Fruit fly (Drosophila melanogaster): ENCODE results near the gene Fas2.
A peak's percentile ranks its signal among the peaks of the same experiment; 100 is the strongest.

Gene Fas2

dm6 chrX:4113698-4114216, 92.1 kb downstream of the Fas2 start, which contains the start of the genes dgt4 and Nsun2 (continued):
- TF ChIP-seq Blimp-1 (GFP tag; optimal IDR thresholded peaks at IDR 0.05) (no peak), CG3032 (tag; optimal IDR thresholded peaks at IDR 0.05) (no peak), Sox102F (GFP tag; optimal IDR thresholded peaks at IDR 0.05) (no peak), vri (GFP tag; optimal IDR thresholded peaks at IDR 0.05) (no peak), esn (GFP tag; optimal IDR thresholded peaks at IDR 0.05) (peak; percentile 45), Ets96B (tag; optimal IDR thresholded peaks at IDR 0.05) (no peak), CG11294 (GFP tag; IDR thresholded peaks at IDR 0.05) (no peak), CG1621 (tag; optimal IDR thresholded peaks at IDR 0.05) (no peak), Lpt (GFP tag; optimal IDR thresholded peaks at IDR 0.05) (no peak), CG6163 (GFP tag; IDR thresholded peaks at IDR 0.05) (no peak), CG6792 (GFP tag; optimal IDR thresholded peaks at IDR 0.05) (no peak), CG4318 (GFP tag; optimal IDR thresholded peaks at IDR 0.05) (no peak), Met (GFP tag; optimal IDR thresholded peaks at IDR 0.05) (peak; percentile 45), net (GFP tag; optimal IDR thresholded peaks at IDR 0.05) (no peak), acj6 (GFP tag; optimal IDR thresholded peaks at IDR 0.05) (peak; percentile 28), Hr39 (GFP tag; optimal IDR thresholded peaks at IDR 0.05) (peak; percentile 55), CG3919 (GFP tag; optimal IDR thresholded peaks at IDR 0.05) (peak; percentile 15), Eip75B (GFP tag; optimal IDR thresholded peaks at IDR 0.05) (peak; percentile 31), CG32006 (GFP tag; optimal IDR thresholded peaks at IDR 0.05) (peak; percentile 15), CG6276 (GFP tag; optimal IDR thresholded peaks at IDR 0.05) (no peak), eg (GFP tag; IDR thresholded peaks at IDR 0.05) (no peak), Eip78C (GFP tag) (peak; percentile 80), fkh (GFP tag; optimal IDR thresholded peaks at IDR 0.05) (peak; percentile 7), CG10631 (GFP tag; optimal IDR thresholded peaks at IDR 0.05) (peak; percentile 36), Gug (GFP tag; IDR thresholded peaks at IDR 0.05) (no peak), CG34406 (GFP tag; optimal IDR thresholded peaks at IDR 0.05) (no peak), pdm3 (GFP tag; optimal IDR thresholded peaks at IDR 0.05) (peak; percentile 40), CG8632 (GFP tag; optimal IDR thresholded peaks at IDR 0.05) (peak; percentile 12), Eip93F (GFP tag; optimal IDR thresholded peaks at IDR 0.05) (no peak), CG8119 (GFP tag; IDR thresholded peaks at IDR 0.05) (no peak), salr (GFP tag; optimal IDR thresholded peaks at IDR 0.05) (no peak), CG6854 (GFP tag; optimal IDR thresholded peaks at IDR 0.05) (no peak), ss (GFP tag; optimal IDR thresholded peaks at IDR 0.05) (no peak), topi (GFP tag; optimal IDR thresholded peaks at IDR 0.05) (peak; percentile 27), dac (GFP tag; optimal IDR thresholded peaks at IDR 0.05) (no peak), spab (GFP tag; optimal IDR thresholded peaks at IDR 0.05) (no peak), Hr4 (GFP tag; optimal IDR thresholded peaks at IDR 0.05) (no peak), OdsH (GFP tag; optimal IDR thresholded peaks at IDR 0.05) (peak; percentile 42), Smox (GFP tag; optimal IDR thresholded peaks at IDR 0.05) (no peak), CG8319 (GFP tag; optimal IDR thresholded peaks at IDR 0.05) (no peak), CG15336 (GFP tag; IDR thresholded peaks at IDR 0.05) (no peak), Hr38 (GFP tag; optimal IDR thresholded peaks at IDR 0.05) (no peak)

dm6 chrX:4108612-4109173, 97.2 kb downstream of the Fas2 start:
- TF ChIP-seq CG10669 (GFP tag; optimal IDR thresholded peaks at IDR 0.05) (no peak), topi (GFP tag; optimal IDR thresholded peaks at IDR 0.05) (no peak), CG6163 (GFP tag; IDR thresholded peaks at IDR 0.05) (no peak), dsx (GFP tag; optimal IDR thresholded peaks at IDR 0.05; ENCODE audit: poor library complexity, severe bottlenecking) (peak; percentile 32), pdm3 (GFP tag; optimal IDR thresholded peaks at IDR 0.05) (no peak), CG8319 (GFP tag; optimal IDR thresholded peaks at IDR 0.05) (no peak), Hr39 (GFP tag; optimal IDR thresholded peaks at IDR 0.05) (no peak), Eip93F (GFP tag; optimal IDR thresholded peaks at IDR 0.05) (no peak), vri (GFP tag; optimal IDR thresholded peaks at IDR 0.05) (peak; percentile 38), CG11902 (GFP tag; optimal IDR thresholded peaks at IDR 0.05) (no peak), CG4318 (GFP tag; optimal IDR thresholded peaks at IDR 0.05) (no peak), dac (GFP tag; optimal IDR thresholded peaks at IDR 0.05) (no peak), Eip75B (GFP tag; optimal IDR thresholded peaks at IDR 0.05) (peak; percentile 4), Eip78C (GFP tag) (peak; percentile 46), fd85E (GFP tag; optimal IDR thresholded peaks at IDR 0.05) (no peak), CG6276 (GFP tag; optimal IDR thresholded peaks at IDR 0.05) (no peak), Met (GFP tag; optimal IDR thresholded peaks at IDR 0.05) (peak; percentile 11), esn (GFP tag; optimal IDR thresholded peaks at IDR 0.05) (no peak), eg (GFP tag; IDR thresholded peaks at IDR 0.05) (no peak), Gug (GFP tag; IDR thresholded peaks at IDR 0.05) (no peak), Blimp-1 (GFP tag; optimal IDR thresholded peaks at IDR 0.05) (no peak), Hr4 (GFP tag; optimal IDR thresholded peaks at IDR 0.05) (no peak), cyc (GFP tag; optimal IDR thresholded peaks at IDR 0.05) (no peak), svp (GFP tag) (peak; percentile 72), CG16779 (tag; optimal IDR thresholded peaks at IDR 0.05) (no peak)
